Fruit fly (Drosophila melanogaster) whole organism, pupa: ENCODE data around the gene pps.
A peak's percentile ranks its signal among the peaks of the same experiment; 100 is the strongest.

Experiments
- CG13204 ChIP-seq: fragments of 200-800 bp; sonication (Bioruptor generic); optimal IDR thresholded peaks from 2 replicates; lab custom pipeline; 2018; ENCODE audit warnings: missing biosample characterization, mild to moderate bottlenecking, missing genetic modification characterization, moderate library complexity
- CG15710 ChIP-seq: fragments of 200-800 bp; sonication (Bioruptor generic); optimal IDR thresholded peaks from 2 replicates; lab custom pipeline; 2018; ENCODE audit warnings: missing biosample characterization, mild to moderate bottlenecking, missing genetic modification characterization, moderate library complexity
- CG34367 ChIP-seq: fragments of 200-800 bp; sonication (Bioruptor generic); optimal IDR thresholded peaks from 2 replicates; lab custom pipeline; 2018; ENCODE audit warnings: missing biosample characterization, mild to moderate bottlenecking, missing genetic modification characterization
- CG4496 ChIP-seq: fragments of 200-800 bp; sonication (Bioruptor generic); IDR thresholded peaks from 3 replicates; pipeline ENCODE4 v1.3.6; 2022; ENCODE audit warnings: missing biosample characterization, missing genetic modification characterization
- EcR ChIP-seq: fragments of 200-800 bp; sonication (Bioruptor generic); optimal IDR thresholded peaks from 3 replicates; lab custom pipeline; 2019; ENCODE audit warnings: missing biosample characterization, missing genetic modification characterization, mild to moderate bottlenecking, moderate library complexity, missing genetic modification reagents
- Snoo ChIP-seq: fragments of 200-800 bp; sonication (Bioruptor generic); optimal IDR thresholded peaks from 3 replicates; lab custom pipeline; 2017; ENCODE audit warnings: missing biosample characterization, mild to moderate bottlenecking, missing genetic modification characterization, inconsistent platforms
- rn ChIP-seq: fragments of 200-800 bp; sonication (Bioruptor generic); IDR thresholded peaks from 2 replicates; pipeline ENCODE4 v1.3.6; 2022; ENCODE audit warnings: missing biosample characterization, missing genetic modification characterization

DNA sequence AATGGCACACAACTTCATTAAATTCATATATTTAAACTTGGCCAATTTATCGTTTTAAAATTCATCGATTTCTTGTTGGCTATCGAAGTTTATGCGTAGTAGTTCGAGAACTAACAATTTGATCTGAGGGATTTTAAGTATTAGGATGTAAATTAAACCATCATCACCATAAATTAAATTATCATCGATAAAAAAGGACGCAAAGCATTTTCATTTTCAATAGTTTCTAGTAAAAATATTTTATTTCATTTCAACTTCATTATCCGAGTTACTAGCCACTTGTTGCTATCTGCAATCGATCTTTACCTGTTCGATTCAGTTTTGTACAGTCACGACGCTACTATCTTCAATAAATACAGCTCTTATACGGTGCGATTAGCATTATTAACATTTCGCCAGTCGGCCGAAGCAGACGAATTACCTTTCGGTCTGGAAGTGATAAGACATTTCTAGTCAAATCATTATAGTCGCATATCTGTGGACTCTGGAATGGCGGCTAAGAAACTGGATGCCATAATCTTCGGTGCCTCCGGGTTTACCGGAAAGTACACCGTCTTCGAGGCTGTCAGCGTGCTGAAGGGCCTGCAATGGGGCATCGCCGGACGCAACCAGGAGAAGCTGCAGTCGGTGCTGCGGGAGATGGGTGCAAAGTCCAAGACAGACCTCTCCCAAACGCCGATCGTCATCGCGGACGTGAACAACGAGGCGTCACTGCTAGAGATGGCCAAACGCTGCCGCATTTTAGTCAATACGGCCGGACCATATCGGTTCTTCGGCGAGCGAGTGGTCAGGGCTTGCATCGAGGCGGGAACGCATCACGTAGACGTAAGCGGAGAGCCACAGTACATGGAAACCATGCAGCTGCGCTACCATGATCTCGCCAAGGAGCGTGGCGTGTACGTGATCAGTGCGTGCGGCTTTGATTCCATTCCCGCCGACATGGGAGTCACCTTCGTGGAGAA, 7.1 kb upstream of the pps start, which contains the start of gene CG5167:
- TF ChIP-seq EcR (GFP tag; lab: Kevin White, UChicago) (no peak), Snoo (tag; lab: Kevin White, UChicago) (peak; percentile 13), rn (no peak), CG15710 (no peak), CG34367 (tag; lab: Kevin White, UChicago) (peak; percentile 40), CG13204 (GFP tag; lab: Kevin White, UChicago) (peak; percentile 54), CG4496 (GFP tag; lab: Robert Waterston, UW) (no peak)
